Worm (Caenorhabditis elegans): ENCODE results near the gene asp-7.

DNA sequence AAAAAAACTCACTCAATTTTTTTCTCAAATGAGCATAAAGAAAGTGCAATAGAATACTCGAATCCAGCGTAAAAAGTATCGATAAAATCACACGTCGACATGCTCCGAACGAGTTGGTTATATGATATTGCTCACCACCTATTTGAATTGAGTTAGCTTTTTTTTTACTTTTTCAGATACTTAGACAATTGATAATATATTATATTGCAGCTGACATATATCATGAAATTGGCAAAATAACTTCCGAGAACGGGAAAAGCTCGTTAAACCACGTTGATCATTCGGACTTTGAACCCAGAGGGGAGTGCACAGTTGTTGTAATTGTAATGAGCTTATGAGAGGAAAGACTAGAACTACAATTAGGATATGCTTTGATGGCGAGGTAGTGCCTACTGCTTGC is 17.6 kb upstream of the asp-7 start, which contains the start of gene srw-136:
- TF ChIP-seq ztf-29 (GFP tag; IDR thresholded peaks at IDR 0.05) (no peak), med-1 (GFP tag; optimal IDR thresholded peaks at IDR 0.05; ENCODE audit: insufficient read depth) (no peak), cog-1 (tag; optimal IDR thresholded peaks at IDR 0.05) (no peak), ztf-23 (GFP tag; IDR thresholded peaks at IDR 0.05) (no peak), tab-1 (GFP tag; IDR thresholded peaks at IDR 0.05) (no peak), ref-1 (GFP tag; conservative IDR thresholded peaks at IDR 0.05) (no peak), klf-2 (GFP tag; conservative IDR thresholded peaks at IDR 0.05) (no peak)

All from whole organism, midembryonic.